Fruit fly (Drosophila melanogaster): ENCODE measurements around the gene CG42750.
A peak's percentile ranks its signal among the peaks of the same experiment; 100 is the strongest.

CG42750 gene

DNA sequence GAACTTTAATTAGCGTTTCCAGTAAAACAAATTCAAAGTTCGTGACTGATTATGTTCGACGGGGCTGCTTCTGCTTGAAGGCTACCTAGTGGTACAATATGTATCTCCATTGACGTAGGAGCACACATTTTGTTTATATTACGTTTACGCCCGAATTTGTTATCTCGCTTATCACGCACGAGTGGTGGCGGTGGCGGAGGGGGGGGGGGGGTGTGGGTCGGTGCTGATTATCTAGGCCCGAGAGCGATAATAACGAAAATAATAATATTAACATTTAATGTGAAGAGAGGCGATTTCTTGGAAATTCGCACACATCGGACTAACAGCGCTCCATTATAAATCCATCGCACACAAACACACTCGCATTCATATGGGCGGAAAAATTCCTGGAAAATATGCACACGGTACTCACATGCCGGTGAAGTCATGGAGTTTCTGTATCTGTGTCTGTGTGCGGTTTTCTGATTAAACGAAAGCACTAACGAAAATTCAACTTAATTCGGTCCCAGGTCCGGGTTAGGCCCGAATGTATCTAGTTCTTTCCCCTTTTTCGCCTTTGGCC, 128.0 kb downstream of the CG42750 start (continued):
- TF ChIP-seq Dek (tag; optimal IDR thresholded peaks at IDR 0.05) (no peak), CG6683 (GFP tag; optimal IDR thresholded peaks at IDR 0.05) (no peak), Scr (GFP tag; IDR thresholded peaks at IDR 0.05; ENCODE audit: partially characterized antibody) (no peak), CG13287 (GFP tag; IDR thresholded peaks at IDR 0.05; ENCODE audit: partially characterized antibody) (no peak), HmgZ (tag; optimal IDR thresholded peaks at IDR 0.05) (peak; percentile 61), NC2α (GFP tag; optimal IDR thresholded peaks at IDR 0.05) (no peak), pfk (GFP tag; optimal IDR thresholded peaks at IDR 0.05) (peak; percentile 48), lbe (GFP tag; optimal IDR thresholded peaks at IDR 0.05) (no peak), lab (GFP tag; optimal IDR thresholded peaks at IDR 0.05) (peak; percentile 37), Dp (GFP tag; optimal IDR thresholded peaks at IDR 0.05) (no peak), Hey (tag; optimal IDR thresholded peaks at IDR 0.05) (peak; percentile 56), CG8924 (tag; optimal IDR thresholded peaks at IDR 0.05) (peak; percentile 34), CG2199 (GFP tag; IDR thresholded peaks at IDR 0.05) (0 out of 3 replicates have a peak, but pooled peaks have one; percentile 21), bsh (GFP tag; optimal IDR thresholded peaks at IDR 0.05) (no peak), exex (tag; optimal IDR thresholded peaks at IDR 0.05) (peak; percentile 95), cas (GFP tag; IDR thresholded peaks at IDR 0.05) (no peak), dmrt11E (tag; optimal IDR thresholded peaks at IDR 0.05) (no peak), Adf1 (GFP tag; IDR thresholded peaks at IDR 0.05) (peak; percentile 21; the same call in 1 of the 2 replicates), caup (GFP tag; optimal IDR thresholded peaks at IDR 0.05; ENCODE audit: severe bottlenecking) (peak; percentile 43), Deaf1 (tag; optimal IDR thresholded peaks at IDR 0.05) (peak; percentile 31), ash1 (GFP tag; optimal IDR thresholded peaks at IDR 0.05) (no peak), mirr (GFP tag; optimal IDR thresholded peaks at IDR 0.05) (peak; percentile 96), gem (tag; optimal IDR thresholded peaks at IDR 0.05) (no peak), CG3281 (GFP tag; optimal IDR thresholded peaks at IDR 0.05) (no peak), tx (GFP tag; optimal IDR thresholded peaks at IDR 0.05) (no peak), CG3838 (GFP tag; optimal IDR thresholded peaks at IDR 0.05) (no peak), HLH4C (GFP tag; IDR thresholded peaks at IDR 0.05; ENCODE audit: partially characterized antibody) (no peak), CG13894 (tag; optimal IDR thresholded peaks at IDR 0.05) (no peak), CG7745 (tag; optimal IDR thresholded peaks at IDR 0.05) (no peak), CG18599 (GFP tag; optimal IDR thresholded peaks at IDR 0.05) (peak; percentile 17), cg (GFP tag; optimal IDR thresholded peaks at IDR 0.05) (peak; percentile 16), crol (GFP tag; IDR thresholded peaks at IDR 0.05) (peak; percentile 93), CG12769 (tag; optimal IDR thresholded peaks at IDR 0.05) (peak; percentile 41), dati (GFP tag; IDR thresholded peaks at IDR 0.05) (no peak), CG14965 (GFP tag; optimal IDR thresholded peaks at IDR 0.05; ENCODE audit: borderline replicate concordance) (no peak), Side (GFP tag; optimal IDR thresholded peaks at IDR 0.05) (no peak), CG1647 (GFP tag; optimal IDR thresholded peaks at IDR 0.05) (no peak), CG14441 (GFP tag; IDR thresholded peaks at IDR 0.05) (0 out of 2 replicates have a peak, but pooled peaks have one; percentile 23), Hand (GFP tag; optimal IDR thresholded peaks at IDR 0.05) (no peak), odd (GFP tag; optimal IDR thresholded peaks at IDR 0.05) (no peak), slou (GFP tag; optimal IDR thresholded peaks at IDR 0.05) (no peak), Hr78 (GFP tag; optimal IDR thresholded peaks at IDR 0.05) (peak in 1 of 2 experiments; percentile 0), CG17802 (tag; optimal IDR thresholded peaks at IDR 0.05) (no peak), CG16815 (GFP tag; optimal IDR thresholded peaks at IDR 0.05) (no peak), Tbp (GFP tag; optimal IDR thresholded peaks at IDR 0.05) (no peak), Drgx (GFP tag; IDR thresholded peaks at IDR 0.05) (no peak), eyg (GFP tag; optimal IDR thresholded peaks at IDR 0.05) (no peak), org-1 (GFP tag; optimal IDR thresholded peaks at IDR 0.05) (no peak), CG4424 (GFP tag; optimal IDR thresholded peaks at IDR 0.05) (no peak)

Data from whole organism, embryonic.